Worm (Caenorhabditis elegans) whole organism, late embryonic: ENCODE results near the gene T06E4.7.

Experiments
- K09A11.1 ChIP-seq: sonication (generic microtip); optimal IDR thresholded peaks from 2 replicates; lab custom pipeline; 2017; ENCODE audit warnings: antibody characterized with exemption, mild to moderate bottlenecking, missing genetic modification characterization, missing compliant biosample characterization; ENCODE audit not compliant: insufficient read depth
- Y22D7AL.16 ChIP-seq: sonication (generic microtip); optimal IDR thresholded peaks from 2 replicates; lab custom pipeline; 2016; ENCODE audit warnings: missing genetic modification characterization, missing compliant biosample characterization
- ahr-1 ChIP-seq: sonication (generic microtip); optimal IDR thresholded peaks from 2 replicates; lab custom pipeline; 2016; ENCODE audit warnings: missing genetic modification characterization, missing compliant biosample characterization
- ama-1 ChIP-seq: fragments of 150-350 bp; optimal IDR thresholded peaks from 2 replicates; lab custom pipeline; 2014
- ceh-14 ChIP-seq: sonication (generic microtip); optimal IDR thresholded peaks from 2 replicates; lab custom pipeline; 2016; ENCODE audit warnings: missing genotype, missing genetic modification characterization, missing compliant biosample characterization
- ceh-18 ChIP-seq: sonication (generic microtip); optimal IDR thresholded peaks from 2 replicates; lab custom pipeline; 2016; ENCODE audit warnings: missing genetic modification characterization, missing compliant biosample characterization
- ceh-2 ChIP-seq: sonication (generic microtip); optimal IDR thresholded peaks from 2 replicates; lab custom pipeline; 2016; ENCODE audit warnings: missing genotype, missing genetic modification characterization, missing compliant biosample characterization
- ceh-24 ChIP-seq: sonication (generic microtip); optimal IDR thresholded peaks from 2 replicates; lab custom pipeline; 2016; ENCODE audit warnings: mild to moderate bottlenecking, missing genetic modification characterization, missing compliant biosample characterization
- ceh-31 ChIP-seq: sonication (generic microtip); optimal IDR thresholded peaks from 2 replicates; lab custom pipeline; 2016; ENCODE audit warnings: missing genetic modification characterization, missing compliant biosample characterization
- ceh-34 ChIP-seq: sonication (generic microtip); optimal IDR thresholded peaks from 2 replicates; lab custom pipeline; 2016; ENCODE audit warnings: mild to moderate bottlenecking, missing genetic modification characterization, missing compliant biosample characterization
- ceh-45 ChIP-seq: fragments of 200-800 bp; sonication (Bioruptor generic); IDR thresholded peaks from 2 replicates; pipeline ENCODE4 v1.3.6; 2022; ENCODE audit warnings: missing genetic modification reagents, missing genetic modification characterization, missing compliant biosample characterization
- ceh-48 ChIP-seq: sonication (generic microtip); optimal IDR thresholded peaks from 2 replicates; lab custom pipeline; 2016; ENCODE audit warnings: missing genetic modification characterization, inconsistent platforms, missing compliant biosample characterization
- ceh-9 ChIP-seq: sonication (generic microtip); optimal IDR thresholded peaks from 2 replicates; lab custom pipeline; 2016; ENCODE audit warnings: mild to moderate bottlenecking, missing genetic modification characterization, inconsistent platforms, missing compliant biosample characterization
- dmd-4 ChIP-seq: sonication (generic microtip); optimal IDR thresholded peaks from 2 replicates; lab custom pipeline; 2016; ENCODE audit warnings: borderline replicate concordance, missing genetic modification characterization, missing compliant biosample characterization
- dve-1 ChIP-seq: sonication (generic microtip); optimal IDR thresholded peaks from 2 replicates; lab custom pipeline; 2017; ENCODE audit warnings: antibody characterized with exemption, mild to moderate bottlenecking, missing genetic modification characterization, missing compliant biosample characterization
- elt-2 ChIP-seq: sonication (generic microtip); optimal IDR thresholded peaks from 2 replicates; lab custom pipeline; 2016; ENCODE audit warnings: missing genetic modification reagents, missing genetic modification characterization, missing compliant biosample characterization
- ets-4 ChIP-seq: sonication (generic microtip); optimal IDR thresholded peaks from 2 replicates; lab custom pipeline; 2016; ENCODE audit warnings: missing genetic modification characterization, missing compliant biosample characterization
- eyg-1 ChIP-seq: sonication (generic microtip); optimal IDR thresholded peaks from 2 replicates; lab custom pipeline; 2016; ENCODE audit warnings: missing genotype, missing genetic modification characterization, missing compliant biosample characterization
- gmeb-2 ChIP-seq: sonication (generic microtip); optimal IDR thresholded peaks from 2 replicates; lab custom pipeline; 2016; ENCODE audit warnings: missing genetic modification characterization, inconsistent platforms, missing compliant biosample characterization
- hlh-15 ChIP-seq: sonication (generic microtip); optimal IDR thresholded peaks from 2 replicates; lab custom pipeline; 2016; ENCODE audit warnings: missing genetic modification characterization, missing compliant biosample characterization
- hlh-30 ChIP-seq: sonication (generic microtip); optimal IDR thresholded peaks from 2 replicates; lab custom pipeline; 2017; ENCODE audit warnings: antibody characterized with exemption, missing genetic modification characterization, missing compliant biosample characterization; ENCODE audit not compliant: insufficient read depth
- hlh-6 ChIP-seq: sonication (generic microtip); optimal IDR thresholded peaks from 2 replicates; lab custom pipeline; 2016; ENCODE audit warnings: missing genotype, missing genetic modification characterization, missing compliant biosample characterization
- hlh-8 ChIP-seq: sonication (generic microtip); optimal IDR thresholded peaks from 2 replicates; lab custom pipeline; 2016; ENCODE audit warnings: missing genotype, missing genetic modification characterization, missing compliant biosample characterization
- madf-2 ChIP-seq: sonication (generic microtip); optimal IDR thresholded peaks from 2 replicates; lab custom pipeline; 2017; ENCODE audit warnings: missing genetic modification characterization, missing compliant biosample characterization
- mec-3 ChIP-seq: sonication (generic microtip); optimal IDR thresholded peaks from 2 replicates; lab custom pipeline; 2016; ENCODE audit warnings: borderline replicate concordance, missing genetic modification characterization, missing compliant biosample characterization
- odd-2 ChIP-seq: sonication (generic microtip); optimal IDR thresholded peaks from 2 replicates; lab custom pipeline; 2017; ENCODE audit warnings: antibody characterized with exemption, mild to moderate bottlenecking, missing genetic modification characterization, missing compliant biosample characterization
- pax-1 ChIP-seq: fragments of 150-350 bp; optimal IDR thresholded peaks from 2 replicates; lab custom pipeline; 2014; ENCODE audit warnings: missing biosample characterization, missing genetic modification characterization
- pha-2 ChIP-seq: sonication (generic microtip); optimal IDR thresholded peaks from 2 replicates; lab custom pipeline; 2017; ENCODE audit warnings: mild to moderate bottlenecking, missing genetic modification characterization, missing compliant biosample characterization
- pha-4 ChIP-seq: fragments of 150-350 bp; optimal IDR thresholded peaks from 2 replicates; lab custom pipeline; 2018; ENCODE audit warnings: missing biosample characterization, missing genetic modification reagents, missing genetic modification characterization
- pros-1 ChIP-seq: fragments of 150-350 bp; optimal IDR thresholded peaks from 2 replicates; lab custom pipeline; 2014; ENCODE audit warnings: missing biosample characterization, missing genetic modification reagents, missing genetic modification characterization
- sdc-2 ChIP-seq: sonication (generic microtip); optimal IDR thresholded peaks from 2 replicates; lab custom pipeline; 2016; ENCODE audit warnings: missing genotype, missing genetic modification characterization, missing compliant biosample characterization
- sox-2 ChIP-seq: fragments of 200-800 bp; sonication (Bioruptor generic); IDR thresholded peaks from 2 replicates; pipeline ENCODE4 v1.3.6; 2022; ENCODE audit warnings: missing genetic modification reagents, missing genetic modification characterization, missing compliant biosample characterization
- tbx-7 ChIP-seq: sonication (generic microtip); optimal IDR thresholded peaks from 2 replicates; lab custom pipeline; 2016; ENCODE audit warnings: missing genotype, missing genetic modification characterization, missing compliant biosample characterization
- ttx-3 ChIP-seq: sonication (generic microtip); optimal IDR thresholded peaks from 2 replicates; lab custom pipeline; 2016; ENCODE audit warnings: missing genetic modification reagents, missing genetic modification characterization, missing compliant biosample characterization
- unc-42 ChIP-seq: sonication (generic microtip); optimal IDR thresholded peaks from 2 replicates; lab custom pipeline; 2016; ENCODE audit warnings: missing genotype, missing genetic modification characterization, missing compliant biosample characterization
- unc-55 ChIP-seq: sonication (generic microtip); optimal IDR thresholded peaks from 2 replicates; lab custom pipeline; 2017; ENCODE audit warnings: missing biosample characterization, missing genetic modification reagents, missing genetic modification characterization
- unc-86 ChIP-seq: sonication (generic microtip); optimal IDR thresholded peaks from 2 replicates; lab custom pipeline; 2016; ENCODE audit warnings: missing genetic modification characterization, missing compliant biosample characterization

T06E4.7 gene

DNA sequence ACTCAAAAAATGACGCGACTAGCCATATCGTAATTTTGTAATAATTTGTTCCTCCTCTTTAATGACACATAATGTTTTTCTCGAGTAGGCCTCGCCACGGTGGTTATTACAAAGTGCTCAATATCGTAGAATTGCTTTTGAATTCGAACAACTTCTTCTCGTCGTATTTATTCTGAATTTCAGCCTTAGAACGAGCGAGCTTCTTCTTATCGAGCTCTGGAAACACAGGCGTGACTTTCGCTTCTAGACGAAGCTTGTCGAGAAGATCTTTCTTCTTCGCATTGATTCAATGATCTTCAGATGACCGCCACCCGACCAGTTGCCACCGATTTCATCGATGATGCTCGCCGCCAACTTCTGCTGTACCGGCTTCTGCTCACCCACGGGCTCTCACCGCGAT lies 25.1 kb downstream of the T06E4.7 start, which contains the start of gene T06E4.21:
TSS of gene T06E4.21 (plus strand) at position 301 of the 400 bp plus-strand sequence.
- TF ChIP-seq hlh-15 (no peak), pha-2 (tag; lab: Kevin White, UChicago) (no peak), pha-4 (tag; lab: Kevin White, UChicago) (no peak), dve-1 (tag; lab: Kevin White, UChicago) (no peak), eyg-1 (tag; lab: Kevin White, UChicago) (no peak), unc-86 (tag; lab: Kevin White, UChicago) (no peak), ceh-45 (GFP tag; lab: Robert Waterston, UW) (no peak), madf-2 (tag; lab: Kevin White, UChicago) (no peak), ceh-9 (no peak), pax-1 (tag; lab: Kevin White, UChicago) (no peak), unc-55 (GFP tag; lab: Kevin White, UChicago) (no peak), gmeb-2 (tag; lab: Kevin White, UChicago) (no peak), Y22D7AL.16 (tag; lab: Kevin White, UChicago) (no peak), odd-2 (tag; lab: Kevin White, UChicago) (no peak), ceh-48 (tag; lab: Kevin White, UChicago) (no peak), ceh-18 (tag; lab: Kevin White, UChicago) (no peak), sox-2 (GFP tag; lab: Robert Waterston, UW) (no peak), hlh-8 (no peak)
- TF ChIP-seq, all 69 proteins: peak for 0

DNA sequence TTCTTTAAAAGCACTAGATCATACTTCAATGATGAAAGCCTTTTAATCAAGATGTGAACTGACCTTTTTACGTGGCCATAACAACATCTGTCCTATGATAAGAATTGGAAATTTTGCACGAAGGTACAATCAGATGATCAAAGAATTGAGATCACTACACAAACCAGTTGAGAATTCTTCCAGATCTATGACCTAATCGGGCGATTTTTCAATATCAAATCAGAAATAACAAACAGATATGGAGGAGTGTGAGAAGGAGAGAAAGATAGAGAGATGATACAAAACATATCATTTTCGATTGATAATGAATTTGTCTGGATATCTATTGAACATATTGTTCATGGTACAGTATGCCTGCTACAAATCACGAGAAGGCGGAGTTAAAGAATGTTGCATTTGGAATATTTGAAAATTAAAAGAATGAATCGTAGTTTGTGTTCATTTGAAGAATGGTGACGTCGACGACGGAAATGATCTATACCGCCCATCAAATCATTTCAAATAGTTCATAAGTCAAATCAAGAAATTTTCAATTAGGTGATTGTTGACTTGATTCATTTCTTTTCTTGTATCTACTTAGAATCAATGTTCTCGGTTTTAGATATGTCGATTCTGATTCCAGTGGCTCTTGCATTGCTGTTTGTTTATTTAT lies 28.1 kb downstream of the T06E4.7 start, which contains the start of gene cyp-29A4:
TSS of gene cyp-29A4 (plus strand) at position 602 of the 652 bp plus-strand sequence.
- TF ChIP-seq ceh-2 (no peak), ceh-34 (no peak), odd-2 (tag; lab: Kevin White, UChicago) (no peak), hlh-6 (tag; lab: Kevin White, UChicago) (no peak), dve-1 (tag; lab: Kevin White, UChicago) (no peak), pax-1 (tag; lab: Kevin White, UChicago) (no peak), ceh-9 (no peak), ets-4 (tag; lab: Kevin White, UChicago) (no peak)

- no peak for TF ChIP-seq unc-86 (tag; lab: Kevin White, UChicago)
- no peak for TF ChIP-seq sox-2 (GFP tag; lab: Robert Waterston, UW)
- no peak for TF ChIP-seq ceh-18 (tag; lab: Kevin White, UChicago)
- no peak for TF ChIP-seq Y22D7AL.16 (tag; lab: Kevin White, UChicago)
- no peak for TF ChIP-seq unc-42 (tag; lab: Kevin White, UChicago)
- TF ChIP-seq ttx-3: no peak
- no peak for TF ChIP-seq ceh-45 (GFP tag; lab: Robert Waterston, UW)
- TF ChIP-seq ceh-48 (tag; lab: Kevin White, UChicago): no peak
- no peak for TF ChIP-seq ahr-1
- no peak for TF ChIP-seq ceh-31 (tag; lab: Kevin White, UChicago)
- no peak for TF ChIP-seq pha-2 (tag; lab: Kevin White, UChicago)
- TF ChIP-seq tbx-7 (tag; lab: Kevin White, UChicago): no peak
- no peak for TF ChIP-seq hlh-30 (tag; lab: Kevin White, UChicago)
- no peak for TF ChIP-seq mec-3 (tag; lab: Kevin White, UChicago)
- TF ChIP-seq pros-1 (tag; lab: Kevin White, UChicago): no peak
- no peak for TF ChIP-seq sdc-2
- TF ChIP-seq ama-1 (lab: Kevin White, UChicago): no peak
- TF ChIP-seq K09A11.1: no peak
- no peak for TF ChIP-seq gmeb-2 (tag; lab: Kevin White, UChicago)
Measured at ce11 chrV:9661514-9661913, 35.3 kb downstream of the T06E4.7 start, which contains the start of gene pitr-4. TSS of gene pitr-4 (minus strand) at chrV:9661614.

DNA sequence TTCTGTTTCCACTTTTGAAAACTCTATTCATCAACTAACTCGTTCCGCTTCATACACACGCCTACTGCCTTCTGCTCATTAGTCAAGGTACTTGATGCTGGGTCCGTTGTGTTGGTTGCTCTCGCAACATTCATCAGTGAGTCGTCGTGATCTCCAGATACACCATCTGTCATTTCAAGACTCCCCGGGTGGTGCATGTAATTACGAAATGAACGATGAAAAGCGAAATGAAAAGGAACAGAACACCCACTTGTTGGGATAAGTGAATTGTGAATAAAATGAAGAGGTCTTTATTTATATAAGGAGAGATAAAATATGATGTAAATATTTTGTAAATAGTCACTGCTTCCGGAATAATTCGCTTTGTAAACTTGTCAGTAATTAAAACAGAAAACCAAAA lies 37.8 kb downstream of the T06E4.7 start:
- TF ChIP-seq ceh-14 (tag; lab: Kevin White, UChicago) (peak; percentile 1), elt-2 (no peak), ceh-24 (no peak), pros-1 (tag; lab: Kevin White, UChicago) (no peak), dmd-4 (tag; lab: Kevin White, UChicago) (no peak), ceh-34 (no peak), unc-42 (tag; lab: Kevin White, UChicago) (peak; percentile 45)
